Worm (Caenorhabditis elegans) whole organism, L3 larva: ENCODE measurements around the gene algn-3.

Source experiments
- R02D3.7 ChIP-seq: fragments of 150-350 bp; optimal IDR thresholded peaks from 2 replicates; lab custom pipeline; 2014; ENCODE audit warnings: missing biosample characterization, missing genetic modification characterization
- elt-1 ChIP-seq: fragments of 150-350 bp; optimal IDR thresholded peaks from 2 replicates; lab custom pipeline; 2014; ENCODE audit warnings: missing biosample characterization, missing genetic modification characterization
- elt-3 ChIP-seq, 3 experiments: fragments of 150-350 bp in 1 of 3; sonication (generic microtip) in 2 of 3; optimal IDR thresholded peaks; 2 replicates in 2 of 3; 4 replicates in 1 of 3; lab custom pipeline; 2014 to 2017; ENCODE audit warnings: missing biosample characterization in 3 of 3, missing genetic modification characterization in 3 of 3
- fos-1 ChIP-seq: fragments of 150-350 bp; optimal IDR thresholded peaks from 2 replicates; lab custom pipeline; 2014; ENCODE audit warnings: missing biosample characterization, missing genetic modification characterization
- lin-15B ChIP-seq: fragments of 150-350 bp; optimal IDR thresholded peaks from 2 replicates; lab custom pipeline; 2014; ENCODE audit warnings: missing biosample characterization, missing genetic modification characterization
- lin-39 ChIP-seq: fragments of 150-350 bp; optimal IDR thresholded peaks from 2 replicates; lab custom pipeline; 2018; ENCODE audit warnings: missing biosample characterization, missing genetic modification reagents, missing genetic modification characterization
- nhr-25 ChIP-seq: sonication (generic microtip); optimal IDR thresholded peaks from 2 replicates; lab custom pipeline; 2017; ENCODE audit warnings: missing biosample characterization, missing genetic modification characterization
- nhr-67 ChIP-seq: fragments of 150-350 bp; optimal IDR thresholded peaks from 2 replicates; lab custom pipeline; 2014; ENCODE audit warnings: missing biosample characterization, missing genetic modification characterization
- nhr-76 ChIP-seq: fragments of 150-350 bp; sonication (generic microtip); optimal IDR thresholded peaks from 5 replicates; lab custom pipeline; 2014; ENCODE audit warnings: missing biosample characterization, missing genetic modification characterization
- nhr-77 ChIP-seq: fragments of 150-350 bp; optimal IDR thresholded peaks from 2 replicates; lab custom pipeline; 2014; ENCODE audit warnings: missing biosample characterization, missing genetic modification characterization
- pha-4 ChIP-seq: fragments of 150-350 bp; optimal IDR thresholded peaks from 2 replicates; lab custom pipeline; 2014; ENCODE audit warnings: missing biosample characterization, missing genetic modification reagents, missing genetic modification characterization
- unc-62 ChIP-seq: fragments of 150-350 bp; sonication (generic microtip); optimal IDR thresholded peaks from 4 replicates; lab custom pipeline; 2014; ENCODE audit warnings: missing biosample characterization, missing genetic modification reagents, missing genetic modification characterization
- zag-1 ChIP-seq: fragments of 150-350 bp; optimal IDR thresholded peaks from 2 replicates; lab custom pipeline; 2014; ENCODE audit warnings: missing biosample characterization, missing genetic modification characterization
- ztf-4 ChIP-seq: fragments of 150-350 bp; optimal IDR thresholded peaks from 2 replicates; lab custom pipeline; 2014; ENCODE audit warnings: missing biosample characterization, missing genetic modification characterization

DNA sequence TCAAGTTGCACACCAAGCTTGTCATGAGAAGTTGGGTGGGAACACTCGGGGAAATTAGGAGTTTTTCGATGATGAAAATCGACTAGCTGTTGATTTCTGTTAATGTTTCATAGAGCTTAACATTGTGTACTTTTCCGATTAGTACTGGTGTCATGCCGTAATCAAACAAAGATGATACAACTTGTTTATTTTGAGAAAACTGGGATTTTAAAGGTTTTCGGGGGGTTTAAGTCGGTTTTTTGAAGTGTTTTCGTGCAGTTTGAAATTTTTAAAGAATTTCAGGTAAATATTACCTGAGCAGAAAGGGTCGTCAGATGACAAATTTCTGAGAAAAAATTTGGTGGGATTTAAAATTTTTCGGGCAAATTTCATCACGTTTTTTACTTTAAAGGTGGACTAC, 38.9 kb upstream of the algn-3 start, which contains the start of gene eat-2:
- TF ChIP-seq lin-15B (tag; lab: Kevin White, UChicago) (no peak), unc-62 (GFP tag; lab: Kevin White, UChicago) (no peak), elt-3 (tag; optimal IDR thresholded peaks at IDR 0.05; lab: Kevin White, UChicago) (no peak), pha-4 (tag; lab: Kevin White, UChicago) (no peak), lin-39 (no peak), nhr-77 (tag; lab: Kevin White, UChicago) (no peak), elt-1 (tag; lab: Kevin White, UChicago) (no peak), ztf-4 (no peak), R02D3.7 (tag; lab: Kevin White, UChicago) (no peak), nhr-25 (tag; lab: Kevin White, UChicago) (no peak), nhr-67 (tag; lab: Kevin White, UChicago) (no peak), fos-1 (tag; lab: Kevin White, UChicago) (no peak), nhr-76 (tag; lab: Kevin White, UChicago) (no peak), zag-1 (no peak)
